Worm (Caenorhabditis elegans) whole organism, late embryonic: ENCODE measurements around the gene cfp-1.

Source experiments
- ceh-14 ChIP-seq: sonication (generic microtip); optimal IDR thresholded peaks from 2 replicates; lab custom pipeline; 2016; ENCODE audit warnings: missing genotype, missing genetic modification characterization, missing compliant biosample characterization
- ceh-48 ChIP-seq: sonication (generic microtip); optimal IDR thresholded peaks from 2 replicates; lab custom pipeline; 2016; ENCODE audit warnings: missing genetic modification characterization, inconsistent platforms, missing compliant biosample characterization
- elt-4 ChIP-seq: sonication (generic microtip); optimal IDR thresholded peaks from 2 replicates; lab custom pipeline; 2016; ENCODE audit warnings: missing genetic modification characterization, missing compliant biosample characterization
- fkh-10 ChIP-seq: fragments of 150-350 bp; optimal IDR thresholded peaks from 2 replicates; lab custom pipeline; 2014; ENCODE audit warnings: missing biosample characterization, missing genetic modification reagents, missing genetic modification characterization
- madf-2 ChIP-seq: sonication (generic microtip); optimal IDR thresholded peaks from 2 replicates; lab custom pipeline; 2017; ENCODE audit warnings: missing genetic modification characterization, missing compliant biosample characterization
- nfya-1 ChIP-seq: sonication (generic microtip); optimal IDR thresholded peaks from 2 replicates; lab custom pipeline; 2017; ENCODE audit warnings: missing genetic modification characterization, mild to moderate bottlenecking, missing compliant biosample characterization, antibody characterized with exemption, moderate library complexity
- pha-4 ChIP-seq: fragments of 150-350 bp; optimal IDR thresholded peaks from 2 replicates; lab custom pipeline; 2018; ENCODE audit warnings: missing biosample characterization, missing genetic modification reagents, missing genetic modification characterization
- rnt-1 ChIP-seq: sonication (generic microtip); optimal IDR thresholded peaks from 2 replicates; lab custom pipeline; 2016; ENCODE audit warnings: missing genetic modification characterization, missing compliant biosample characterization
- tbx-2 ChIP-seq: sonication (generic microtip); optimal IDR thresholded peaks from 2 replicates; lab custom pipeline; 2016; ENCODE audit warnings: missing genetic modification characterization, missing compliant biosample characterization

ce11 chrIV:14033752-14034570 lies 43.3 kb upstream of the cfp-1 start:
- no peak for TF ChIP-seq pha-4 (tag; lab: Kevin White, UChicago)
- TF ChIP-seq rnt-1 (tag; lab: Kevin White, UChicago), result peak; percentile 81
- TF ChIP-seq ceh-14 (tag; lab: Kevin White, UChicago), result peak; percentile 66
- peak; percentile 88 for TF ChIP-seq madf-2 (tag; lab: Kevin White, UChicago)
- peak; percentile 97 for TF ChIP-seq nfya-1
- TF ChIP-seq tbx-2 (tag; lab: Kevin White, UChicago), result peak; percentile 96
- peak; percentile 70 for TF ChIP-seq elt-4 (tag; lab: Kevin White, UChicago)
- TF ChIP-seq fkh-10 (GFP tag; lab: Kevin White, UChicago), result peak; percentile 38
- TF ChIP-seq ceh-48 (tag; lab: Kevin White, UChicago), result peak; percentile 59
